Fruit fly (Drosophila melanogaster) whole organism, embryonic: ENCODE results near the gene CG4025.

Source experiments
- Ada2b ChIP-seq: fragments of 200-800 bp; sonication (Bioruptor generic); IDR thresholded peaks from 2 replicates; pipeline ENCODE4 v1.3.6; 2022; ENCODE audit warnings: missing biosample characterization, missing genetic modification characterization
- CG10209 ChIP-seq: fragments of 200-800 bp; sonication (Bioruptor generic); optimal IDR thresholded peaks from 3 replicates; lab custom pipeline; 2017; ENCODE audit warnings: missing biosample characterization, mild to moderate bottlenecking, missing genetic modification characterization, missing genetic modification reagents
- CG1024 ChIP-seq: fragments of 200-800 bp; sonication (Bioruptor generic); IDR thresholded peaks from 2 replicates; pipeline ENCODE4 v1.3.6; 2022; ENCODE audit warnings: missing biosample characterization, missing genetic modification characterization
- CG12155 ChIP-seq: fragments of 200-800 bp; sonication (Bioruptor generic); optimal IDR thresholded peaks from 3 replicates; lab custom pipeline; 2016; ENCODE audit warnings: missing biosample characterization, missing genetic modification characterization
- CG12219 ChIP-seq: fragments of 200-800 bp; sonication (Bioruptor generic); optimal IDR thresholded peaks from 3 replicates; lab custom pipeline; 2018; ENCODE audit warnings: missing biosample characterization, mild to moderate bottlenecking, missing genetic modification characterization
- CG12659 ChIP-seq: fragments of 200-800 bp; sonication (Bioruptor generic); optimal IDR thresholded peaks from 3 replicates; lab custom pipeline; 2017; ENCODE audit warnings: mild to moderate bottlenecking, missing biosample characterization, missing genetic modification reagents, missing genetic modification characterization
- CG12942 ChIP-seq: fragments of 200-800 bp; sonication (Bioruptor generic); optimal IDR thresholded peaks from 3 replicates; lab custom pipeline; 2016; ENCODE audit warnings: missing biosample characterization, missing genetic modification characterization
- CG14050 ChIP-seq: fragments of 200-800 bp; sonication (Bioruptor generic); IDR thresholded peaks from 3 replicates; pipeline ENCODE4 v1.3.6; 2022; ENCODE audit warnings: missing biosample characterization, missing genetic modification characterization
- CG16779 ChIP-seq: fragments of 200-800 bp; sonication (Bioruptor generic); IDR thresholded peaks from 2 replicates; pipeline ENCODE4 v1.3.6; 2022; ENCODE audit warnings: missing biosample characterization, missing genetic modification characterization
- CG17361 ChIP-seq: fragments of 200-800 bp; sonication (Bioruptor generic); IDR thresholded peaks from 3 replicates; pipeline ENCODE4 v1.3.6; 2022; ENCODE audit warnings: missing biosample characterization, missing genetic modification characterization
- CG17612 ChIP-seq: fragments of 200-800 bp; sonication (Bioruptor generic); IDR thresholded peaks from 2 replicates; pipeline ENCODE4 v1.3.6; 2022; ENCODE audit warnings: missing biosample characterization, missing genetic modification characterization
- CG17912 ChIP-seq: fragments of 200-800 bp; sonication (Bioruptor generic); optimal IDR thresholded peaks from 2 replicates; lab custom pipeline; 2018; ENCODE audit warnings: missing biosample characterization, mild to moderate bottlenecking, missing genetic modification characterization
- CG2889 ChIP-seq: fragments of 200-800 bp; sonication (Bioruptor generic); IDR thresholded peaks from 3 replicates; pipeline ENCODE4 v1.3.6; 2022; ENCODE audit warnings: missing biosample characterization, missing genetic modification characterization
- CG31365 ChIP-seq: fragments of 200-800 bp; sonication (Bioruptor generic); optimal IDR thresholded peaks from 2 replicates; lab custom pipeline; 2018; ENCODE audit warnings: missing biosample characterization, mild to moderate bottlenecking, missing genetic modification characterization
- CG33213 ChIP-seq: fragments of 200-800 bp; sonication (Bioruptor generic); optimal IDR thresholded peaks from 3 replicates; lab custom pipeline; 2016; ENCODE audit warnings: missing biosample characterization, missing genetic modification characterization
- CG4360 ChIP-seq: fragments of 200-800 bp; sonication (Bioruptor generic); IDR thresholded peaks from 2 replicates; pipeline ENCODE4 v1.3.6; 2022; ENCODE audit warnings: missing biosample characterization, missing genetic modification characterization
- CG6175 ChIP-seq: fragments of 200-800 bp; sonication (Bioruptor generic); IDR thresholded peaks from 3 replicates; pipeline ENCODE4 v1.3.6; 2022; ENCODE audit warnings: missing biosample characterization, missing genetic modification characterization
- CG7839 ChIP-seq: fragments of 200-800 bp; sonication (Bioruptor generic); optimal IDR thresholded peaks from 3 replicates; lab custom pipeline; 2018; ENCODE audit warnings: missing biosample characterization, mild to moderate bottlenecking, missing genetic modification characterization, moderate library complexity
- CG7963 ChIP-seq: fragments of 200-800 bp; sonication (Bioruptor generic); IDR thresholded peaks from 3 replicates; pipeline ENCODE4 v1.3.6; 2022; ENCODE audit warnings: missing biosample characterization, missing genetic modification characterization; ENCODE audit not compliant: partially characterized antibody
- CG8944 ChIP-seq: fragments of 200-800 bp; sonication (Bioruptor generic); optimal IDR thresholded peaks from 3 replicates; lab custom pipeline; 2016; ENCODE audit warnings: missing biosample characterization, missing genetic modification characterization
- D19A ChIP-seq: fragments of 200-800 bp; optimal IDR thresholded peaks from 3 replicates; lab custom pipeline; 2019; ENCODE audit warnings: missing biosample characterization, mild to moderate bottlenecking, missing genetic modification characterization, moderate library complexity
- Dbx ChIP-seq: fragments of 200-800 bp; sonication (Bioruptor generic); IDR thresholded peaks from 3 replicates; pipeline ENCODE4 v1.3.6; 2022; ENCODE audit warnings: missing biosample characterization, missing genetic modification characterization
- Dfd ChIP-seq, 2 experiments: fragments of >200 bp; optimal IDR thresholded peaks; 2 replicates each; lab custom pipeline; 2017; ENCODE audit warnings: missing biosample characterization in 2 of 2, missing genetic modification characterization in 2 of 2
- Drgx ChIP-seq: fragments of 200-800 bp; sonication (Bioruptor generic); IDR thresholded peaks from 2 replicates; pipeline ENCODE4 v1.3.6; 2022; ENCODE audit warnings: missing biosample characterization, missing genetic modification characterization
- GATAe ChIP-seq: fragments of 200-800 bp; sonication (Bioruptor generic); conservative IDR thresholded peaks from 2 replicates; pipeline ENCODE4 v1.3.6; 2022; ENCODE audit warnings: missing biosample characterization, missing genetic modification characterization
- MESR4 ChIP-seq: fragments of 200-800 bp; sonication (Bioruptor generic); optimal IDR thresholded peaks from 2 replicates; lab custom pipeline; 2018; ENCODE audit warnings: missing biosample characterization, mild to moderate bottlenecking, missing genetic modification characterization, moderate library complexity
- Nf-YB ChIP-seq: fragments of 200-800 bp; sonication (Bioruptor generic); optimal IDR thresholded peaks from 3 replicates; lab custom pipeline; 2019; ENCODE audit warnings: missing biosample characterization, mild to moderate bottlenecking, missing genetic modification characterization, moderate library complexity
- Poxn ChIP-seq: fragments of 200-800 bp; sonication (Bioruptor generic); IDR thresholded peaks from 2 replicates; pipeline ENCODE4 v1.3.6; 2022; ENCODE audit warnings: missing biosample characterization, missing genetic modification characterization
- Ptx1 ChIP-seq: fragments of 200-800 bp; sonication (Bioruptor generic); IDR thresholded peaks from 2 replicates; pipeline ENCODE4 v1.3.6; 2022; ENCODE audit warnings: missing biosample characterization, missing genetic modification characterization
- Rfx ChIP-seq: fragments of 200-800 bp; sonication (Bioruptor generic); IDR thresholded peaks from 2 replicates; pipeline ENCODE4 v1.3.6; 2022; ENCODE audit warnings: missing biosample characterization, missing genetic modification characterization
- Ssrp ChIP-seq: fragments of 200-800 bp; sonication (Bioruptor generic); optimal IDR thresholded peaks from 2 replicates; lab custom pipeline; 2018; ENCODE audit warnings: missing biosample characterization, mild to moderate bottlenecking, missing genetic modification characterization, moderate library complexity
- Trl ChIP-seq, 3 experiments: fragments of >200 bp in 2 of 3; fragments of 200-800 bp in 1 of 3; sonication (Bioruptor generic) in 1 of 3; optimal IDR thresholded peaks; 2 replicates in 1 of 3; 3 replicates in 2 of 3; lab custom pipeline; 2016 to 2017; ENCODE audit warnings: missing biosample characterization in 1 of 3, missing genetic modification characterization in 1 of 3
- cad ChIP-seq: fragments of >200 bp; optimal IDR thresholded peaks from 2 replicates; lab custom pipeline; 2017; ENCODE audit warnings: missing biosample characterization, missing genetic modification characterization
- cg ChIP-seq: fragments of 200-800 bp; sonication (Bioruptor generic); optimal IDR thresholded peaks from 3 replicates; lab custom pipeline; 2019; ENCODE audit warnings: missing biosample characterization, mild to moderate bottlenecking, missing genetic modification characterization, moderate library complexity
- dati ChIP-seq: fragments of 200-800 bp; sonication (Bioruptor generic); IDR thresholded peaks from 2 replicates; pipeline ENCODE4 v1.3.6; 2022; ENCODE audit warnings: missing biosample characterization, missing genetic modification characterization
- disco-r ChIP-seq: fragments of 200-800 bp; sonication (Bioruptor generic); optimal IDR thresholded peaks from 2 replicates; lab custom pipeline; 2016; ENCODE audit warnings: missing biosample characterization, missing genetic modification characterization
- dysf ChIP-seq: fragments of 200-800 bp; sonication (Bioruptor generic); IDR thresholded peaks from 3 replicates; pipeline ENCODE4 v1.3.6; 2022; ENCODE audit warnings: missing biosample characterization, missing genetic modification characterization
- emc ChIP-seq: fragments of 200-800 bp; sonication (Bioruptor generic); optimal IDR thresholded peaks from 2 replicates; lab custom pipeline; 2016; ENCODE audit warnings: missing biosample characterization, missing genetic modification characterization
- exex ChIP-seq: fragments of 200-800 bp; sonication (Bioruptor generic); optimal IDR thresholded peaks from 4 replicates; lab custom pipeline; 2018; ENCODE audit warnings: missing biosample characterization, mild to moderate bottlenecking, missing genetic modification characterization, moderate library complexity
- hkb ChIP-seq, 2 experiments: fragments of 200-800 bp in 1 of 2; fragments of >200 bp in 1 of 2; sonication (Bioruptor generic) in 1 of 2; IDR thresholded peaks in 1 of 2; optimal IDR thresholded peaks in 1 of 2; 2 replicates each; pipeline versions ENCODE4 v1.3.6 to Lab custom; 2017 to 2022; ENCODE audit warnings: missing biosample characterization in 1 of 2, missing genetic modification characterization in 1 of 2
- kah ChIP-seq: fragments of 200-800 bp; sonication (Bioruptor generic); optimal IDR thresholded peaks from 2 replicates; lab custom pipeline; 2018; ENCODE audit warnings: missing biosample characterization, mild to moderate bottlenecking, missing genetic modification characterization
- knrl ChIP-seq: fragments of 200-800 bp; sonication (Bioruptor generic); IDR thresholded peaks from 3 replicates; pipeline ENCODE4 v1.3.6; 2022; ENCODE audit warnings: missing biosample characterization, missing genetic modification characterization; ENCODE audit not compliant: partially characterized antibody
- mam ChIP-seq: fragments of 200-800 bp; sonication (Bioruptor generic); optimal IDR thresholded peaks from 3 replicates; lab custom pipeline; 2016; ENCODE audit warnings: missing biosample characterization, missing genetic modification characterization
- nmo ChIP-seq: fragments of 200-800 bp; sonication (Bioruptor generic); optimal IDR thresholded peaks from 2 replicates; lab custom pipeline; 2018; ENCODE audit warnings: missing biosample characterization, mild to moderate bottlenecking, missing genetic modification characterization, moderate library complexity
- oc ChIP-seq: fragments of 200-800 bp; sonication (Bioruptor generic); optimal IDR thresholded peaks from 2 replicates; lab custom pipeline; 2018; ENCODE audit warnings: missing biosample characterization, mild to moderate bottlenecking, missing genetic modification characterization, moderate library complexity
- org-1 ChIP-seq: fragments of 200-800 bp; sonication (Bioruptor generic); optimal IDR thresholded peaks from 2 replicates; lab custom pipeline; 2017; ENCODE audit warnings: missing biosample characterization, missing genetic modification characterization
- otp ChIP-seq: fragments of 200-800 bp; sonication (Bioruptor generic); IDR thresholded peaks from 3 replicates; pipeline ENCODE4, ENCODE4 v1.3.6; 2022; ENCODE audit warnings: missing biosample characterization, missing genetic modification characterization
- pho ChIP-seq: fragments of 200-800 bp; sonication (Bioruptor generic); optimal IDR thresholded peaks from 2 replicates; lab custom pipeline; 2016; ENCODE audit warnings: missing biosample characterization, missing genetic modification characterization
- sr ChIP-seq: fragments of 200-800 bp; sonication (Bioruptor generic); IDR thresholded peaks from 3 replicates; pipeline ENCODE4 v1.3.6; 2022; ENCODE audit warnings: missing biosample characterization, missing genetic modification characterization
- tna ChIP-seq: fragments of 200-800 bp; sonication (Bioruptor generic); IDR thresholded peaks from 2 replicates; pipeline ENCODE4 v1.3.6; 2022; ENCODE audit warnings: missing biosample characterization, missing genetic modification characterization; ENCODE audit not compliant: partially characterized antibody
- unpg ChIP-seq: fragments of 200-800 bp; sonication (Bioruptor generic); optimal IDR thresholded peaks from 3 replicates; lab custom pipeline; 2018; ENCODE audit warnings: missing biosample characterization, mild to moderate bottlenecking, missing genetic modification characterization, moderate library complexity

Gene CG4025

DNA sequence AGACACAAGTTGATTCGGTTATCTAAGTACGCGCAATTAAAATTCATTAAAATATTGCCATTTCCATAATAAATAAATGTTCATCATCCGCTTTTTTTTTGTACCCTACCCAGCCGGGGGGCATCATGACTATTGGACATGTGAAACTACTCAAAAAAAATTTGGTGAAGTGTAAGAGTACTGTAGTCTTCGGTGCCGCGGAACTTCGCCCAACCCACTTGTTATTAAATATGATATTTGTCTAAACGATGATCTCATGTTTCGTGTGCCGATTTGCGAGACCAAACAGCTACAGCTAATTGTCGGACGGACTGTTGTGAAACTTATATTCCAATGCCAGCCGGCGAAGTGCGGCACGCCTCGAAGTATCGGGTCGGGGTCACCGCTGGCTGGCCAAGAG lies 12.0 kb downstream of the CG4025 start (continued):
- TF ChIP-seq dati (GFP tag; lab: Robert Waterston, UW): no peak
- no peak for TF ChIP-seq CG17612
- TF ChIP-seq tna (GFP tag; lab: Robert Waterston, UW): no peak
- no peak for TF ChIP-seq CG12659 (GFP tag; lab: Kevin White, UChicago)
- TF ChIP-seq CG6175 (GFP tag; lab: Robert Waterston, UW): no peak
- TF ChIP-seq CG33213: no peak
- no peak for TF ChIP-seq cg (GFP tag; lab: Kevin White, UChicago)
- no peak for TF ChIP-seq CG7839 (tag; lab: Kevin White, UChicago)
- TF ChIP-seq CG16779 (GFP tag; lab: Robert Waterston, UW): no peak
- peak; percentile 37; the same call in 1 of the 2 replicates for TF ChIP-seq Drgx (GFP tag; lab: Robert Waterston, UW)
- TF ChIP-seq CG12942 (GFP tag; lab: Kevin White, UChicago): no peak
- no peak for TF ChIP-seq Dfd (GFP tag; optimal IDR thresholded peaks at IDR 0.05; lab: Kevin White, UChicago)
- 0 out of 2 replicates have a peak, but pooled peaks have one; percentile 5 for TF ChIP-seq Ada2b (GFP tag; lab: Robert Waterston, UW)
- TF ChIP-seq cad: no peak
- no peak for TF ChIP-seq disco-r
- TF ChIP-seq CG4360 (GFP tag; lab: Robert Waterston, UW): no peak
- TF ChIP-seq CG17361 (GFP tag; lab: Robert Waterston, UW): no peak
- no peak for TF ChIP-seq CG14050 (GFP tag; lab: Robert Waterston, UW)
- no peak for TF ChIP-seq Trl (optimal IDR thresholded peaks at IDR 0.05; lab: Kevin White, UChicago)
- TF ChIP-seq Trl (GFP tag; optimal IDR thresholded peaks at IDR 0.05; lab: Kevin White, UChicago): no peak
- TF ChIP-seq pho: no peak
- no peak for TF ChIP-seq unpg (GFP tag; lab: Kevin White, UChicago)
- no peak for TF ChIP-seq CG10209 (GFP tag; lab: Kevin White, UChicago)
- TF ChIP-seq Dbx: no peak
- TF ChIP-seq D19A (tag; lab: Kevin White, UChicago): peak; percentile 59
- no peak for TF ChIP-seq emc (GFP tag; lab: Kevin White, UChicago)
- TF ChIP-seq kah (GFP tag; lab: Kevin White, UChicago): no peak
- TF ChIP-seq GATAe (GFP tag; lab: Robert Waterston, UW): no peak
- peak; percentile 40; the same call in 1 of the 2 replicates for TF ChIP-seq Rfx (GFP tag; lab: Robert Waterston, UW)
- 0 out of 3 replicates have a peak, but pooled peaks have one; percentile 10 for TF ChIP-seq dysf (GFP tag; lab: Robert Waterston, UW)
- TF ChIP-seq CG7963 (GFP tag; lab: Robert Waterston, UW): no peak
- TF ChIP-seq nmo (GFP tag; lab: Kevin White, UChicago): no peak
- TF ChIP-seq MESR4 (GFP tag; lab: Kevin White, UChicago): no peak
- no peak for TF ChIP-seq Poxn (GFP tag; lab: Robert Waterston, UW)
- TF ChIP-seq org-1 (GFP tag; lab: Kevin White, UChicago): no peak
- peak; percentile 36; the same call in 1 of the 2 replicates for TF ChIP-seq Ptx1 (GFP tag; lab: Robert Waterston, UW)
- TF ChIP-seq CG1024: no peak
- TF ChIP-seq hkb (optimal IDR thresholded peaks at IDR 0.05; lab: Kevin White, UChicago): no peak
- TF ChIP-seq hkb (GFP tag; IDR thresholded peaks at IDR 0.05; lab: Robert Waterston, UW): no peak
- no peak for TF ChIP-seq CG2889 (GFP tag; lab: Robert Waterston, UW)
- no peak for TF ChIP-seq Ssrp (tag; lab: Kevin White, UChicago)
- TF ChIP-seq CG17912: no peak
- TF ChIP-seq CG12219 (GFP tag; lab: Kevin White, UChicago): no peak
- TF ChIP-seq oc (tag; lab: Kevin White, UChicago): no peak
- TF ChIP-seq CG31365: no peak
- no peak for TF ChIP-seq Nf-YB (GFP tag; lab: Kevin White, UChicago)
- no peak for TF ChIP-seq sr
- TF ChIP-seq CG12155 (GFP tag; lab: Kevin White, UChicago): no peak
- no peak for TF ChIP-seq mam (GFP tag; lab: Kevin White, UChicago)
- TF ChIP-seq exex (tag; lab: Kevin White, UChicago): no peak
- TF ChIP-seq knrl (GFP tag; lab: Robert Waterston, UW): no peak
- no peak for TF ChIP-seq CG8944
- TF ChIP-seq otp (GFP tag; lab: Robert Waterston, UW): no peak
